4 worm cellular contexts compared by ENCODE assay signal in genomic region chrII:6934729-6935128, ce11.
TF ChIP-seq lines count a peak whose summit lies in the region.

No protein-coding gene starts in this region.

TF ChIP-seq in whole organism, L1 larva, 84 proteins besides CTCF, POLR2A, EP300 and RAD21:
- TF ChIP-seq mab-9 (GFP tag; IDR thresholded peaks at IDR 0.05; lab: Robert Waterston, UW) = no peak
- TF ChIP-seq unc-86 (tag; optimal IDR thresholded peaks at IDR 0.05; lab: Kevin White, UChicago) = no peak
- TF ChIP-seq lin-14 (GFP tag; optimal IDR thresholded peaks at IDR 0.05; lab: Kevin White, UChicago) = peak; percentile 5
TF ChIP-seq in whole organism, L1 larva: peak in this region for 1.

TF ChIP-seq in whole organism, L3 larva, 47 proteins besides CTCF, POLR2A, EP300 and RAD21:
- peak; percentile 43 for TF ChIP-seq pha-4 (tag; optimal IDR thresholded peaks at IDR 0.05; lab: Kevin White, UChicago)
- no peak for TF ChIP-seq ceh-82 (tag; optimal IDR thresholded peaks at IDR 0.05; lab: Kevin White, UChicago)
- TF ChIP-seq lin-39 (tag; optimal IDR thresholded peaks at IDR 0.05; lab: Kevin White, UChicago) = peak; percentile 46

TF ChIP-seq in whole organism, L4 larva, 104 proteins besides CTCF, POLR2A, EP300 and RAD21:
- no peak for TF ChIP-seq F44E2.7 (GFP tag; IDR thresholded peaks at IDR 0.05; lab: Robert Waterston, UW)
- TF ChIP-seq ceh-28 (tag; optimal IDR thresholded peaks at IDR 0.05; lab: Kevin White, UChicago) = peak; percentile 54
- peak in 1 of 2 experiments; percentile 8 for TF ChIP-seq daf-16 (GFP tag; optimal IDR thresholded peaks at IDR 0.05; lab: Kevin White, UChicago)
- TF ChIP-seq daf-16 (tag; optimal IDR thresholded peaks at IDR 0.05; lab: Kevin White, UChicago) = no peak

TF ChIP-seq in whole organism, late embryonic, 69 proteins besides CTCF, POLR2A, EP300 and RAD21:
- TF ChIP-seq unc-3 (GFP tag; conservative IDR thresholded peaks at IDR 0.05; lab: Robert Waterston, UW) (no peak), unc-3 (tag; optimal IDR thresholded peaks at IDR 0.05; lab: Kevin White, UChicago) (no peak), ceh-34 (tag; optimal IDR thresholded peaks at IDR 0.05; lab: Kevin White, UChicago) (peak; percentile 92), ceh-24 (tag; optimal IDR thresholded peaks at IDR 0.05; lab: Kevin White, UChicago) (no peak), nfya-1 (tag; optimal IDR thresholded peaks at IDR 0.05; lab: Kevin White, UChicago) (no peak), C08G9.2 (tag; optimal IDR thresholded peaks at IDR 0.05; lab: Kevin White, UChicago) (no peak), tbx-2 (tag; optimal IDR thresholded peaks at IDR 0.05; lab: Kevin White, UChicago) (no peak), ceh-19 (GFP tag; optimal IDR thresholded peaks at IDR 0.05; lab: Kevin White, UChicago) (peak; percentile 25), fkh-10 (GFP tag; optimal IDR thresholded peaks at IDR 0.05; lab: Kevin White, UChicago) (no peak), hlh-6 (tag; optimal IDR thresholded peaks at IDR 0.05; lab: Kevin White, UChicago) (no peak), pax-1 (tag; optimal IDR thresholded peaks at IDR 0.05; lab: Kevin White, UChicago) (no peak)
